Worm (Caenorhabditis elegans) whole organism, L1 larva: ENCODE measurements around the gene eat-6.

Experiments
- C04F5.9 ChIP-seq: sonication (generic microtip); optimal IDR thresholded peaks from 2 replicates; lab custom pipeline; 2016; ENCODE audit warnings: missing genetic modification characterization, missing compliant biosample characterization
- C16A3.4 ChIP-seq: fragments of 150-350 bp; optimal IDR thresholded peaks from 2 replicates; lab custom pipeline; 2014; ENCODE audit warnings: missing biosample characterization, missing genetic modification characterization
- C34B4.2 ChIP-seq: sonication (generic microtip); optimal IDR thresholded peaks from 2 replicates; lab custom pipeline; 2017; ENCODE audit warnings: mild to moderate bottlenecking, missing genetic modification characterization, missing compliant biosample characterization
- F16B12.6 ChIP-seq: fragments of 150-350 bp; optimal IDR thresholded peaks from 2 replicates; lab custom pipeline; 2014; ENCODE audit warnings: missing biosample characterization, missing genetic modification characterization
- alr-1 ChIP-seq: fragments of 200-800 bp; sonication (Bioruptor generic); optimal IDR thresholded peaks from 2 replicates; lab custom pipeline; 2018; ENCODE audit warnings: borderline replicate concordance, mild to moderate bottlenecking, missing genetic modification characterization, missing compliant biosample characterization
- aly-2 ChIP-seq: fragments of 150-350 bp; optimal IDR thresholded peaks from 2 replicates; lab custom pipeline; 2014; ENCODE audit warnings: missing biosample characterization, missing genetic modification characterization
- ama-1 ChIP-seq: fragments of 150-350 bp; optimal IDR thresholded peaks from 2 replicates; lab custom pipeline; 2014
- blmp-1 ChIP-seq: fragments of 150-350 bp; optimal IDR thresholded peaks from 2 replicates; lab custom pipeline; 2014; ENCODE audit warnings: missing biosample characterization, missing genetic modification characterization
- ceh-63 ChIP-seq: fragments of 200-800 bp; sonication (Bioruptor generic); optimal IDR thresholded peaks from 2 replicates; lab custom pipeline; 2018; ENCODE audit warnings: mild to moderate bottlenecking, missing genetic modification characterization, missing compliant biosample characterization
- ceh-82 ChIP-seq, 3 experiments: fragments of 150-350 bp in 1 of 3; sonication (generic microtip) in 2 of 3; optimal IDR thresholded peaks; 2 replicates each; lab custom pipeline; 2014 to 2017; ENCODE audit warnings: missing biosample characterization in 3 of 3, missing genetic modification characterization in 3 of 3
- ceh-88 ChIP-seq: fragments of 200-800 bp; sonication (Bioruptor generic); IDR thresholded peaks from 2 replicates; pipeline ENCODE4 v1.3.6; 2022; ENCODE audit warnings: missing genetic modification characterization, missing compliant biosample characterization
- egl-13 ChIP-seq: sonication (generic microtip); optimal IDR thresholded peaks from 2 replicates; lab custom pipeline; 2016; ENCODE audit warnings: missing genotype, missing genetic modification reagents, missing genetic modification characterization, missing compliant biosample characterization
- egl-27 ChIP-seq, 2 experiments: fragments of 150-350 bp in 1 of 2; sonication (generic microtip); optimal IDR thresholded peaks; 3 replicates each; lab custom pipeline; 2017 to 2018; ENCODE audit warnings: missing biosample characterization in 2 of 2, missing genetic modification characterization in 2 of 2, missing genetic modification reagents in 2 of 2
- elt-2 ChIP-seq: sonication (generic microtip); optimal IDR thresholded peaks from 2 replicates; lab custom pipeline; 2016; ENCODE audit warnings: missing genetic modification characterization, mild to moderate bottlenecking, inconsistent platforms, missing compliant biosample characterization, missing genetic modification reagents
- fkh-4 ChIP-seq: sonication (generic microtip); optimal IDR thresholded peaks from 2 replicates; lab custom pipeline; 2016; ENCODE audit warnings: missing compliant biosample characterization, missing genetic modification characterization, borderline replicate concordance
- fkh-8 ChIP-seq: sonication (generic microtip); optimal IDR thresholded peaks from 2 replicates; lab custom pipeline; 2016; ENCODE audit warnings: mild to moderate bottlenecking, missing genetic modification characterization, missing compliant biosample characterization
- hlh-4 ChIP-seq: sonication (generic microtip); optimal IDR thresholded peaks from 2 replicates; lab custom pipeline; 2016; ENCODE audit warnings: mild to moderate bottlenecking, missing genetic modification characterization, missing compliant biosample characterization
- irx-1 ChIP-seq: sonication (generic microtip); optimal IDR thresholded peaks from 2 replicates; lab custom pipeline; 2016; ENCODE audit warnings: missing genetic modification characterization, missing compliant biosample characterization
- isw-1 ChIP-seq: fragments of 200-800 bp; sonication (Bioruptor generic); IDR thresholded peaks from 2 replicates; pipeline ENCODE4 v1.3.6; 2022; ENCODE audit warnings: missing genetic modification characterization, missing compliant biosample characterization
- jun-1 ChIP-seq: fragments of 150-350 bp; optimal IDR thresholded peaks from 2 replicates; lab custom pipeline; 2014; ENCODE audit warnings: missing biosample characterization, missing genetic modification reagents, missing genetic modification characterization
- lin-13 ChIP-seq: fragments of 150-350 bp; optimal IDR thresholded peaks from 2 replicates; lab custom pipeline; 2014; ENCODE audit warnings: missing biosample characterization, missing genetic modification reagents, missing genetic modification characterization
- lin-14 ChIP-seq: fragments of 200-800 bp; sonication (Bioruptor generic); optimal IDR thresholded peaks from 2 replicates; lab custom pipeline; 2018; ENCODE audit warnings: mild to moderate bottlenecking, missing genetic modification characterization, moderate library complexity, missing compliant biosample characterization
- lin-15B ChIP-seq: fragments of 150-350 bp; sonication (generic microtip); optimal IDR thresholded peaks from 3 replicates; lab custom pipeline; 2014; ENCODE audit warnings: missing biosample characterization, missing genetic modification characterization
- lin-35 ChIP-seq, 2 experiments: fragments of 150-350 bp; optimal IDR thresholded peaks; 2 replicates each; lab custom pipeline; 2014; ENCODE audit warnings: missing biosample characterization in 2 of 2, missing genetic modification characterization in 2 of 2, missing genetic modification reagents in 2 of 2
- lin-39 ChIP-seq: fragments of 150-350 bp; optimal IDR thresholded peaks from 2 replicates; lab custom pipeline; 2014; ENCODE audit warnings: missing biosample characterization, missing genetic modification reagents, missing genetic modification characterization
- lir-3 ChIP-seq: sonication (generic microtip); optimal IDR thresholded peaks from 2 replicates; lab custom pipeline; 2016; ENCODE audit warnings: mild to moderate bottlenecking, missing genetic modification characterization, moderate library complexity, missing compliant biosample characterization; ENCODE audit not compliant: poor library complexity
- mep-1 ChIP-seq: fragments of 150-350 bp; optimal IDR thresholded peaks from 2 replicates; lab custom pipeline; 2014; ENCODE audit warnings: missing biosample characterization, missing genetic modification characterization
- nhr-11 ChIP-seq: fragments of 150-350 bp; optimal IDR thresholded peaks from 2 replicates; lab custom pipeline; 2014; ENCODE audit warnings: missing biosample characterization, missing genetic modification characterization
- nhr-12 ChIP-seq: sonication (generic microtip); optimal IDR thresholded peaks from 2 replicates; lab custom pipeline; 2017; ENCODE audit warnings: missing biosample characterization, missing genetic modification characterization
- nhr-20 ChIP-seq: sonication (generic microtip); optimal IDR thresholded peaks from 2 replicates; lab custom pipeline; 2016; ENCODE audit warnings: mild to moderate bottlenecking, missing genetic modification characterization, missing compliant biosample characterization
- nhr-71 ChIP-seq: sonication (generic microtip); optimal IDR thresholded peaks from 2 replicates; lab custom pipeline; 2016; ENCODE audit warnings: mild to moderate bottlenecking, missing genetic modification characterization, moderate library complexity, missing compliant biosample characterization
- nhr-76 ChIP-seq: sonication (generic microtip); optimal IDR thresholded peaks from 2 replicates; lab custom pipeline; 2017; ENCODE audit warnings: missing biosample characterization, missing genetic modification characterization
- nhr-77 ChIP-seq: fragments of 150-350 bp; optimal IDR thresholded peaks from 2 replicates; lab custom pipeline; 2014; ENCODE audit warnings: missing biosample characterization, missing genetic modification characterization
- nhr-90 ChIP-seq: sonication (generic microtip); optimal IDR thresholded peaks from 2 replicates; lab custom pipeline; 2016; ENCODE audit warnings: mild to moderate bottlenecking, missing genetic modification characterization, missing compliant biosample characterization; ENCODE audit not compliant: poor library complexity
- pax-3 ChIP-seq: fragments of 200-800 bp; sonication (Bioruptor generic); optimal IDR thresholded peaks from 2 replicates; lab custom pipeline; 2018; ENCODE audit warnings: mild to moderate bottlenecking, missing genetic modification characterization, moderate library complexity, missing compliant biosample characterization
- rnt-1 ChIP-seq: sonication (generic microtip); optimal IDR thresholded peaks from 2 replicates; lab custom pipeline; 2016; ENCODE audit warnings: mild to moderate bottlenecking, missing genetic modification characterization, moderate library complexity, missing compliant biosample characterization
- skn-1 ChIP-seq: fragments of 150-350 bp; optimal IDR thresholded peaks from 2 replicates; lab custom pipeline; 2014; ENCODE audit warnings: missing biosample characterization, missing genetic modification characterization
- snu-23 ChIP-seq: sonication (generic microtip); optimal IDR thresholded peaks from 2 replicates; lab custom pipeline; 2016; ENCODE audit warnings: missing genetic modification characterization, missing compliant biosample characterization
- sox-4 ChIP-seq: sonication (generic microtip); optimal IDR thresholded peaks from 2 replicates; lab custom pipeline; 2016; ENCODE audit warnings: missing genetic modification characterization, missing compliant biosample characterization
- sup-37 ChIP-seq: fragments of 200-800 bp; sonication (Bioruptor generic); optimal IDR thresholded peaks from 2 replicates; lab custom pipeline; 2018; ENCODE audit warnings: mild to moderate bottlenecking, missing genetic modification characterization, missing compliant biosample characterization
- swsn-7 ChIP-seq: sonication (generic microtip); optimal IDR thresholded peaks from 2 replicates; lab custom pipeline; 2016; ENCODE audit warnings: missing genetic modification characterization, missing compliant biosample characterization
- tbx-2 ChIP-seq: sonication (generic microtip); optimal IDR thresholded peaks from 2 replicates; lab custom pipeline; 2016; ENCODE audit warnings: missing genetic modification characterization, missing compliant biosample characterization
- tlp-1 ChIP-seq: fragments of 150-350 bp; optimal IDR thresholded peaks from 2 replicates; lab custom pipeline; 2014; ENCODE audit warnings: missing biosample characterization, missing genetic modification characterization
- unc-30 ChIP-seq: sonication (generic microtip); optimal IDR thresholded peaks from 2 replicates; lab custom pipeline; 2017; ENCODE audit warnings: missing biosample characterization, missing genetic modification characterization
- unc-62 ChIP-seq: fragments of 150-350 bp; optimal IDR thresholded peaks from 2 replicates; lab custom pipeline; 2014; ENCODE audit warnings: missing biosample characterization, missing genetic modification reagents, missing genetic modification characterization
- unc-86 ChIP-seq: sonication (generic microtip); optimal IDR thresholded peaks from 2 replicates; lab custom pipeline; 2016; ENCODE audit warnings: missing genetic modification characterization, missing compliant biosample characterization
- unc-98 ChIP-seq: fragments of 200-800 bp; sonication (Bioruptor generic); IDR thresholded peaks from 2 replicates; pipeline ENCODE4 v1.3.6; 2022; ENCODE audit warnings: missing genetic modification characterization, missing compliant biosample characterization
- ztf-11 ChIP-seq, 2 experiments: sonication (generic microtip); optimal IDR thresholded peaks; 2 replicates each; lab custom pipeline; 2016 to 2017; ENCODE audit warnings: missing genetic modification characterization in 2 of 2, missing biosample characterization in 1 of 2, missing compliant biosample characterization in 1 of 2
- ztf-4 ChIP-seq: fragments of 150-350 bp; optimal IDR thresholded peaks from 2 replicates; lab custom pipeline; 2014; ENCODE audit warnings: missing biosample characterization, missing genetic modification characterization

Gene eat-6

DNA sequence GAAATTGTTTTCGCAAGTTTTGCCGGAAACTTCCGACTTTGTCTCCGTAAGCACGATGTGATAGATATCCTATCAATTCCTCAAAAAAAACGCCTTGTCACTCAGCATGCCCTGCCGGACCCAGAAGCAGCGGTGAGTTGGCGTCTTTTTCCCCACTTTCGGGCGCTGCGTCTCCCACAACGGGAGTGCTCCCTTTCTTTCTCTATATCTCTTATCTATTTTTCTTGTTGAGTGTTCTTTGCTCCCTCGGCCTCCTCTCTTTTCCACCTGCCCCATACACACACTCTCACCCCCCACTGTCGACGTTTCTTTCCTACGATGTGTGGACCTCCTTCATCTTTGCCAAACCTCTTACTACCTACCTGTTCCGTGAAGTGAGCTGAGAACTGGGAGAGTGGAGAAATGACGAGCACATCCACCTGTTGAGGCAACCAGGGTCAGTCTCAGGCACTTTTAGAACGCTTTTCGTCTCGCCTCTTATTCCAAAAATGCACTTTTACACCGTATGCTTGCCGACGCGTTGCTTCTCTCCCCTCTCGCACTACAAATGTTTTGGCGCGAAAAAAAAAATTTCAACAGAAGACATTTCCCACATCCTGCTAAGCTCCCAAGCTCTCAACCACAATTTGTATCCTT lies 43.8 kb downstream of the eat-6 start (continued):
- peak; percentile 51 for TF ChIP-seq C16A3.4 (tag; lab: Kevin White, UChicago)
- peak; percentile 90 for TF ChIP-seq lin-14 (GFP tag; lab: Kevin White, UChicago)
- peak; percentile 64 for TF ChIP-seq nhr-77 (tag; lab: Kevin White, UChicago)
- no peak for TF ChIP-seq sox-4 (tag; lab: Kevin White, UChicago)
- peak; percentile 90 for TF ChIP-seq nhr-20
- no peak for TF ChIP-seq nhr-12 (tag; lab: Kevin White, UChicago)
- peak; percentile 64 for TF ChIP-seq jun-1 (tag; lab: Kevin White, UChicago)
- peak; percentile 50 for TF ChIP-seq mep-1 (tag; lab: Kevin White, UChicago)
- TF ChIP-seq fkh-4 (tag; lab: Kevin White, UChicago) = peak; percentile 11
- TF ChIP-seq ztf-11 (tag; optimal IDR thresholded peaks at IDR 0.05; lab: Kevin White, UChicago) = peak in 1 of 2 experiments; percentile 46
- TF ChIP-seq F16B12.6 = no peak
- TF ChIP-seq unc-98 (GFP tag; lab: Robert Waterston, UW) = no peak
- TF ChIP-seq snu-23 (GFP tag; lab: Kevin White, UChicago) = peak; percentile 85
- peak; percentile 57 to 86 (median 62) for TF ChIP-seq ceh-82 (tag; optimal IDR thresholded peaks at IDR 0.05; lab: Kevin White, UChicago)
- TF ChIP-seq nhr-76 (tag; lab: Kevin White, UChicago) = no peak
- TF ChIP-seq lir-3 (tag; lab: Kevin White, UChicago) = no peak
- TF ChIP-seq ceh-63 (GFP tag; lab: Kevin White, UChicago) = no peak
- TF ChIP-seq elt-2 = peak; percentile 24
- TF ChIP-seq C04F5.9 (tag; lab: Kevin White, UChicago) = no peak
- TF ChIP-seq unc-30 = no peak
- peak; percentile 61 for TF ChIP-seq sup-37 (GFP tag; lab: Kevin White, UChicago)
- TF ChIP-seq egl-27 (tag; optimal IDR thresholded peaks at IDR 0.05; lab: Kevin White, UChicago) = peak; percentile 43 to 48
- 0 out of 2 replicates have a peak, but pooled peaks have one; percentile 29 for TF ChIP-seq ceh-88 (GFP tag; lab: Robert Waterston, UW)
- peak; percentile 28 for TF ChIP-seq nhr-11
- peak; percentile 55 for TF ChIP-seq unc-62
- no peak for TF ChIP-seq C34B4.2 (tag; lab: Kevin White, UChicago)
- peak; percentile 88 for TF ChIP-seq rnt-1 (tag; lab: Kevin White, UChicago)
- peak; percentile 71 for TF ChIP-seq fkh-8 (tag; lab: Kevin White, UChicago)
- no peak for TF ChIP-seq tlp-1 (tag; lab: Kevin White, UChicago)
- TF ChIP-seq isw-1 = no peak; the same call in 1 of the 2 replicates
- no peak for TF ChIP-seq aly-2 (tag; lab: Kevin White, UChicago)
- no peak for TF ChIP-seq hlh-4
- peak; percentile 58 for TF ChIP-seq egl-13 (tag; lab: Kevin White, UChicago)
- peak; percentile 93 for TF ChIP-seq nhr-71 (tag; lab: Kevin White, UChicago)
- peak; percentile 70 for TF ChIP-seq tbx-2 (tag; lab: Kevin White, UChicago)
- TF ChIP-seq lin-35 (GFP tag; optimal IDR thresholded peaks at IDR 0.05; lab: Kevin White, UChicago) = peak; percentile 61 to 72
- TF ChIP-seq alr-1 (tag; lab: Kevin White, UChicago) = no peak
- peak; percentile 61 for TF ChIP-seq nhr-90 (tag; lab: Kevin White, UChicago)
- TF ChIP-seq ama-1 = no peak
- peak; percentile 65 for TF ChIP-seq lin-13 (GFP tag; lab: Kevin White, UChicago)
- no peak for TF ChIP-seq blmp-1 (tag; lab: Kevin White, UChicago)
- TF ChIP-seq skn-1 = no peak
- TF ChIP-seq irx-1 (tag; lab: Kevin White, UChicago) = peak; percentile 40
- peak; percentile 16 for TF ChIP-seq lin-15B (tag; lab: Kevin White, UChicago)
- TF ChIP-seq unc-86 (tag; lab: Kevin White, UChicago) = peak; percentile 48
- TF ChIP-seq pax-3 (tag; lab: Kevin White, UChicago) = peak; percentile 75
- peak; percentile 78 for TF ChIP-seq swsn-7
- TF ChIP-seq ztf-4 = peak; percentile 61
- TF ChIP-seq lin-39 (tag; lab: Kevin White, UChicago) = peak; percentile 29
